Fruit fly (Drosophila melanogaster) whole organism, prepupa: Measurements from ENCODE around the gene c11.1.

Experiments
- Blimp-1 ChIP-seq: fragments of 200-800 bp; sonication (Bioruptor generic); optimal IDR thresholded peaks from 3 replicates; lab custom pipeline; 2017; ENCODE audit warnings: missing biosample characterization, missing genetic modification characterization, mild to moderate bottlenecking, moderate library complexity, missing genetic modification reagents
- CG11294 ChIP-seq: fragments of 200-800 bp; sonication (Bioruptor generic); IDR thresholded peaks from 2 replicates; pipeline ENCODE4 v1.3.6; 2022; ENCODE audit warnings: missing biosample characterization, missing genetic modification characterization
- CG11762 ChIP-seq: fragments of 200-800 bp; sonication (Bioruptor generic); optimal IDR thresholded peaks from 3 replicates; lab custom pipeline; 2016; ENCODE audit warnings: missing biosample characterization, missing genetic modification characterization; ENCODE audit not compliant: insufficient read depth
- CG11902 ChIP-seq: fragments of 200-800 bp; sonication (Bioruptor generic); optimal IDR thresholded peaks from 3 replicates; lab custom pipeline; 2016; ENCODE audit warnings: missing biosample characterization, missing genetic modification characterization
- CG15336 ChIP-seq: fragments of 200-800 bp; sonication (Bioruptor generic); IDR thresholded peaks from 2 replicates; pipeline ENCODE4 v1.3.6; 2022; ENCODE audit warnings: missing biosample characterization, missing genetic modification characterization
- CG1621 ChIP-seq: fragments of 200-800 bp; sonication (Bioruptor generic); optimal IDR thresholded peaks from 3 replicates; lab custom pipeline; 2018; ENCODE audit warnings: missing biosample characterization, mild to moderate bottlenecking, missing genetic modification characterization
- CG16779 ChIP-seq: fragments of 200-800 bp; sonication (Bioruptor generic); optimal IDR thresholded peaks from 3 replicates; lab custom pipeline; 2017; ENCODE audit warnings: missing biosample characterization, mild to moderate bottlenecking, missing genetic modification characterization
- CG3032 ChIP-seq: fragments of 200-800 bp; optimal IDR thresholded peaks from 2 replicates; lab custom pipeline; 2019; ENCODE audit warnings: missing biosample characterization, mild to moderate bottlenecking, missing genetic modification characterization, moderate library complexity
- CG31627 ChIP-seq: fragments of 200-800 bp; sonication (Bioruptor generic); optimal IDR thresholded peaks from 3 replicates; lab custom pipeline; 2016; ENCODE audit warnings: missing biosample characterization, missing genetic modification characterization
- CG32006 ChIP-seq: fragments of 200-800 bp; sonication (Bioruptor generic); optimal IDR thresholded peaks from 3 replicates; lab custom pipeline; 2017; ENCODE audit warnings: missing biosample characterization, mild to moderate bottlenecking, missing genetic modification characterization
- CG34406 ChIP-seq: fragments of 200-800 bp; sonication (Bioruptor generic); optimal IDR thresholded peaks from 3 replicates; lab custom pipeline; 2016; ENCODE audit warnings: missing biosample characterization, missing genetic modification characterization
- CG3919 ChIP-seq: fragments of 200-800 bp; sonication (Bioruptor generic); optimal IDR thresholded peaks from 3 replicates; lab custom pipeline; 2016; ENCODE audit warnings: missing biosample characterization, missing genetic modification characterization
- CG4318 ChIP-seq: fragments of 200-800 bp; sonication (Bioruptor generic); optimal IDR thresholded peaks from 3 replicates; lab custom pipeline; 2017; ENCODE audit warnings: missing biosample characterization, mild to moderate bottlenecking, missing genetic modification characterization
- CG6163 ChIP-seq: fragments of 200-800 bp; sonication (Bioruptor generic); IDR thresholded peaks from 3 replicates; pipeline ENCODE4 v1.3.6; 2022; ENCODE audit warnings: missing biosample characterization, missing genetic modification characterization
- CG6276 ChIP-seq: fragments of 200-800 bp; sonication (Bioruptor generic); optimal IDR thresholded peaks from 2 replicates; lab custom pipeline; 2017; ENCODE audit warnings: missing biosample characterization, mild to moderate bottlenecking, missing genetic modification characterization
- CG6792 ChIP-seq: fragments of 200-800 bp; sonication (Bioruptor generic); optimal IDR thresholded peaks from 3 replicates; lab custom pipeline; 2016; ENCODE audit warnings: missing biosample characterization, missing genetic modification characterization
- CG6808 ChIP-seq: fragments of 200-800 bp; sonication (Bioruptor generic); optimal IDR thresholded peaks from 3 replicates; lab custom pipeline; 2017; ENCODE audit warnings: missing biosample characterization, missing genetic modification characterization, mild to moderate bottlenecking, moderate library complexity, missing genetic modification reagents
- CG6854 ChIP-seq: fragments of 200-800 bp; sonication (Bioruptor generic); optimal IDR thresholded peaks from 2 replicates; lab custom pipeline; 2017; ENCODE audit warnings: missing biosample characterization, mild to moderate bottlenecking, missing genetic modification characterization
- CG7368 ChIP-seq: fragments of 200-800 bp; sonication (Bioruptor generic); optimal IDR thresholded peaks from 3 replicates; lab custom pipeline; 2016; ENCODE audit warnings: missing biosample characterization, missing genetic modification characterization
- CG8119 ChIP-seq: fragments of 200-800 bp; sonication (Bioruptor generic); IDR thresholded peaks from 3 replicates; pipeline ENCODE4 v1.3.6; 2022; ENCODE audit warnings: missing biosample characterization, missing genetic modification characterization
- CG8319 ChIP-seq: fragments of 200-800 bp; sonication (Bioruptor generic); optimal IDR thresholded peaks from 3 replicates; lab custom pipeline; 2016; ENCODE audit warnings: missing biosample characterization, missing genetic modification characterization
- CG8632 ChIP-seq: fragments of 200-800 bp; sonication (Bioruptor generic); optimal IDR thresholded peaks from 3 replicates; lab custom pipeline; 2016; ENCODE audit warnings: missing biosample characterization, missing genetic modification characterization
- Eip75B ChIP-seq: fragments of 200-800 bp; sonication (Bioruptor generic); optimal IDR thresholded peaks from 3 replicates; lab custom pipeline; 2016; ENCODE audit warnings: missing biosample characterization, missing genetic modification characterization
- Eip78C ChIP-seq: fragments of 200-800 bp; sonication (Bioruptor generic); peaks from one replicate; lab custom pipeline; 2016; ENCODE audit warnings: missing biosample characterization, missing genetic modification characterization
- Eip93F ChIP-seq: fragments of 200-800 bp; sonication (Bioruptor generic); optimal IDR thresholded peaks from 2 replicates; lab custom pipeline; 2016; ENCODE audit warnings: missing biosample characterization, mild to moderate bottlenecking, missing genetic modification characterization
- Ets21C ChIP-seq: fragments of 200-800 bp; sonication (Bioruptor generic); optimal IDR thresholded peaks from 3 replicates; lab custom pipeline; 2016; ENCODE audit warnings: missing biosample characterization, missing genetic modification characterization
- Ets96B ChIP-seq: fragments of 200-800 bp; optimal IDR thresholded peaks from 2 replicates; lab custom pipeline; 2019; ENCODE audit warnings: missing biosample characterization, mild to moderate bottlenecking, missing genetic modification characterization, moderate library complexity
- Gug ChIP-seq: fragments of 200-800 bp; sonication (Bioruptor generic); IDR thresholded peaks from 2 replicates; pipeline ENCODE4 v1.3.6; 2022; ENCODE audit warnings: missing biosample characterization, missing genetic modification characterization
- Hr38 ChIP-seq: sonication (Bioruptor generic); optimal IDR thresholded peaks from 2 replicates; lab custom pipeline; 2016; ENCODE audit warnings: missing biosample characterization, missing genetic modification characterization
- Hr39 ChIP-seq: fragments of 200-800 bp; sonication (Bioruptor generic); optimal IDR thresholded peaks from 2 replicates; lab custom pipeline; 2016; ENCODE audit warnings: missing biosample characterization, missing genetic modification characterization
- Hr4 ChIP-seq: fragments of 200-800 bp; sonication (Bioruptor generic); optimal IDR thresholded peaks from 3 replicates; lab custom pipeline; 2016; ENCODE audit warnings: missing biosample characterization, missing genetic modification characterization
- Lpt ChIP-seq: fragments of 200-800 bp; sonication (Bioruptor generic); optimal IDR thresholded peaks from 3 replicates; lab custom pipeline; 2016; ENCODE audit warnings: missing biosample characterization, missing genetic modification characterization
- Met ChIP-seq: fragments of 200-800 bp; sonication (Bioruptor generic); optimal IDR thresholded peaks from 3 replicates; lab custom pipeline; 2016; ENCODE audit warnings: missing biosample characterization, missing genetic modification characterization
- Sox102F ChIP-seq: fragments of 200-800 bp; sonication (Bioruptor generic); optimal IDR thresholded peaks from 2 replicates; lab custom pipeline; 2016; ENCODE audit warnings: missing biosample characterization, mild to moderate bottlenecking, missing genetic modification characterization
- Sox14 ChIP-seq: fragments of 200-800 bp; sonication (Bioruptor generic); optimal IDR thresholded peaks from 3 replicates; lab custom pipeline; 2016; ENCODE audit warnings: missing biosample characterization, missing genetic modification characterization
- Sox15 ChIP-seq: fragments of 200-800 bp; sonication (Bioruptor generic); optimal IDR thresholded peaks from 3 replicates; lab custom pipeline; 2016; ENCODE audit warnings: missing biosample characterization, missing genetic modification characterization
- achi ChIP-seq: fragments of 200-800 bp; sonication (Bioruptor generic); optimal IDR thresholded peaks from 3 replicates; lab custom pipeline; 2016; ENCODE audit warnings: missing biosample characterization, missing genetic modification characterization
- acj6 ChIP-seq: fragments of 200-800 bp; sonication (Bioruptor generic); optimal IDR thresholded peaks from 3 replicates; lab custom pipeline; 2016; ENCODE audit warnings: missing biosample characterization, missing genetic modification characterization
- cyc ChIP-seq: fragments of 200-800 bp; sonication (Bioruptor generic); optimal IDR thresholded peaks from 3 replicates; lab custom pipeline; 2016; ENCODE audit warnings: missing biosample characterization, missing genetic modification characterization
- dac ChIP-seq: fragments of 200-800 bp; sonication (Bioruptor generic); optimal IDR thresholded peaks from 2 replicates; lab custom pipeline; 2017; ENCODE audit warnings: missing biosample characterization, mild to moderate bottlenecking, missing genetic modification characterization
- dsx ChIP-seq: fragments of 200-800 bp; optimal IDR thresholded peaks from 3 replicates; lab custom pipeline; 2019; ENCODE audit warnings: missing biosample characterization, mild to moderate bottlenecking, missing genetic modification characterization, moderate library complexity; ENCODE audit not compliant: poor library complexity, severe bottlenecking
- eg ChIP-seq: fragments of 200-800 bp; sonication (Bioruptor generic); IDR thresholded peaks from 3 replicates; pipeline ENCODE4 v1.3.6; 2022; ENCODE audit warnings: missing biosample characterization, missing genetic modification characterization
- fd59A ChIP-seq: fragments of 200-800 bp; sonication (Bioruptor generic); optimal IDR thresholded peaks from 2 replicates; lab custom pipeline; 2017; ENCODE audit warnings: missing biosample characterization, mild to moderate bottlenecking, missing genetic modification characterization, missing genetic modification reagents
- fd85E ChIP-seq: fragments of 200-800 bp; sonication (Bioruptor generic); optimal IDR thresholded peaks from 3 replicates; lab custom pipeline; 2016; ENCODE audit warnings: missing biosample characterization, missing genetic modification characterization
- fkh ChIP-seq: fragments of 200-800 bp; sonication (Bioruptor generic); optimal IDR thresholded peaks from 3 replicates; lab custom pipeline; 2017; ENCODE audit warnings: missing biosample characterization, mild to moderate bottlenecking, missing genetic modification characterization, moderate library complexity
- lz ChIP-seq: fragments of 200-800 bp; sonication (Bioruptor generic); optimal IDR thresholded peaks from 3 replicates; lab custom pipeline; 2016; ENCODE audit warnings: missing biosample characterization, missing genetic modification characterization
- net ChIP-seq: fragments of 200-800 bp; sonication (Bioruptor generic); optimal IDR thresholded peaks from 3 replicates; lab custom pipeline; 2016; ENCODE audit warnings: missing biosample characterization, missing genetic modification characterization
- pdm3 ChIP-seq: fragments of 200-800 bp; sonication (Bioruptor generic); optimal IDR thresholded peaks from 3 replicates; lab custom pipeline; 2016; ENCODE audit warnings: missing biosample characterization, missing genetic modification characterization
- salr ChIP-seq, 2 experiments: fragments of 200-800 bp; sonication (Bioruptor generic); optimal IDR thresholded peaks; 3 replicates each; lab custom pipeline; 2016 to 2018; ENCODE audit warnings: missing biosample characterization in 2 of 2, missing genetic modification characterization in 2 of 2, mild to moderate bottlenecking in 1 of 2
- spab ChIP-seq: fragments of 200-800 bp; sonication (Bioruptor generic); optimal IDR thresholded peaks from 2 replicates; lab custom pipeline; 2017; ENCODE audit warnings: missing biosample characterization, mild to moderate bottlenecking, missing genetic modification characterization, missing genetic modification reagents
- svp ChIP-seq: fragments of 200-800 bp; sonication (Bioruptor generic); peaks from one replicate; lab custom pipeline; 2016; ENCODE audit warnings: missing biosample characterization, missing genetic modification characterization
- topi ChIP-seq: fragments of 200-800 bp; sonication (Bioruptor generic); optimal IDR thresholded peaks from 3 replicates; lab custom pipeline; 2016; ENCODE audit warnings: missing biosample characterization, missing genetic modification characterization
- vri ChIP-seq: fragments of 200-800 bp; sonication (Bioruptor generic); optimal IDR thresholded peaks from 3 replicates; lab custom pipeline; 2016; ENCODE audit warnings: missing biosample characterization, mild to moderate bottlenecking, missing genetic modification characterization

The c11.1 gene

dm6 chrX:9243417-9243884 is 39.5 kb downstream of the c11.1 start, which contains the start of the genes mxc and Larp7:
TSS of gene mxc (minus strand) at chrX:9243467.
TSS of gene Larp7 (plus strand) at chrX:9243817.
- TF ChIP-seq Eip93F (GFP tag; lab: Kevin White, UChicago) (no peak), CG6792 (GFP tag; lab: Kevin White, UChicago) (peak; percentile 39), CG8319 (GFP tag; lab: Kevin White, UChicago) (no peak), CG1621 (no peak), acj6 (no peak), achi (no peak), cyc (peak; percentile 71), lz (peak; percentile 85), CG3919 (GFP tag; lab: Kevin White, UChicago) (no peak), salr (GFP tag; optimal IDR thresholded peaks at IDR 0.05; lab: Kevin White, UChicago) (no peak), topi (GFP tag; lab: Kevin White, UChicago) (no peak), CG31627 (peak; percentile 76), Sox14 (GFP tag; lab: Kevin White, UChicago) (no peak), net (no peak), CG4318 (GFP tag; lab: Kevin White, UChicago) (no peak), dsx (GFP tag; lab: Kevin White, UChicago) (no peak), Gug (GFP tag; lab: Robert Waterston, UW) (peak; percentile 40), Ets96B (tag; lab: Kevin White, UChicago) (peak; percentile 39), CG6276 (no peak), CG11294 (0 out of 2 replicates have a peak, but pooled peaks have one; percentile 35), eg (GFP tag; lab: Robert Waterston, UW) (no peak), CG11762 (GFP tag; lab: Kevin White, UChicago) (no peak), Ets21C (GFP tag; lab: Kevin White, UChicago) (no peak), fkh (GFP tag; lab: Kevin White, UChicago) (no peak), CG7368 (GFP tag; lab: Kevin White, UChicago) (no peak), Sox102F (GFP tag; lab: Kevin White, UChicago) (no peak), CG6163 (GFP tag; lab: Robert Waterston, UW) (no peak), Hr39 (GFP tag; lab: Kevin White, UChicago) (peak; percentile 77), Hr4 (GFP tag; lab: Kevin White, UChicago) (no peak), Blimp-1 (GFP tag; lab: Kevin White, UChicago) (no peak), CG34406 (GFP tag; lab: Kevin White, UChicago) (peak; percentile 38), CG16779 (tag; lab: Kevin White, UChicago) (no peak), CG8632 (GFP tag; lab: Kevin White, UChicago) (no peak), Hr38 (GFP tag; lab: Kevin White, UChicago) (no peak), vri (GFP tag; lab: Kevin White, UChicago) (no peak), Met (no peak), pdm3 (no peak), fd59A (peak; percentile 20), Lpt (GFP tag; lab: Kevin White, UChicago) (no peak), CG11902 (GFP tag; lab: Kevin White, UChicago) (peak; percentile 45), fd85E (no peak), dac (no peak), CG32006 (no peak), Eip75B (no peak), Sox15 (GFP tag; lab: Kevin White, UChicago) (peak; percentile 40), CG6854 (GFP tag; lab: Kevin White, UChicago) (no peak), CG15336 (GFP tag; lab: Robert Waterston, UW) (0 out of 2 replicates have a peak, but pooled peaks have one; percentile 33), CG3032 (tag; lab: Kevin White, UChicago) (peak; percentile 65), CG6808 (GFP tag; lab: Kevin White, UChicago) (no peak), spab (no peak), Eip78C (GFP tag; lab: Kevin White, UChicago) (no peak), svp (GFP tag; lab: Kevin White, UChicago) (peak; percentile 82), CG8119 (GFP tag; lab: Robert Waterston, UW) (no peak)
